Worm (Caenorhabditis elegans): ENCODE results near the gene nas-33.

DNA sequence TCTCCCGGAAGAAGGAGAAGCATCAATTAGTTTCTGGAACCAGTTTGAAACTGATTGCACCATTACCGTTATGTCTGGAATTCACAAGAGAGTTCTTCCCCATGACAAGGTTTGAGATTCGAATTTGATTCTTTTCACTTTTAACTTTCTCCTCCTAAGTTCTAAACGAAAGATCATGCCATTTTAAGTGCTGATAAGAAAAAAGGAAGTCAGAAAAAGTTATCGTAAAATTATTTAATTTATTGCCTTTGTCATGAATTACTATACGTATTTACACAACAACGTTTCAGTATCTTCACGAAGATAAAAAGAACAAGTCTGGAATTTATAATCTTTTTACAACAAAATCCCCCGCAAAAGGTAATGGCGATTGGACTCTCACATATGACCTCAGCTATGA, 5.1 kb upstream of the nas-33 start:
- TF ChIP-seq pag-3 (tag; optimal IDR thresholded peaks at IDR 0.05; ENCODE audit: borderline replicate concordance) = no peak
- no peak for TF ChIP-seq fkh-10 (GFP tag; optimal IDR thresholded peaks at IDR 0.05)
- no peak for TF ChIP-seq ceh-19 (GFP tag; optimal IDR thresholded peaks at IDR 0.05)
- no peak for TF ChIP-seq nhr-11 (tag; optimal IDR thresholded peaks at IDR 0.05)
- no peak for TF ChIP-seq ceh-34 (tag; optimal IDR thresholded peaks at IDR 0.05)
- TF ChIP-seq fax-1 (tag; optimal IDR thresholded peaks at IDR 0.05) = no peak

Measured in whole organism, late embryonic.